Fruit fly (Drosophila melanogaster) whole organism, wandering third instar larva: ENCODE data around the gene Z600.

Experiments used
- Abd-B ChIP-seq: fragments of >200 bp; optimal IDR thresholded peaks from 2 replicates; lab custom pipeline; 2017; ENCODE audit warnings: missing biosample characterization, missing genetic modification characterization
- Hnf4 ChIP-seq: fragments of 200-800 bp; sonication (Bioruptor generic); optimal IDR thresholded peaks from 2 replicates; lab custom pipeline; 2016; ENCODE audit warnings: missing biosample characterization, mild to moderate bottlenecking, missing genetic modification characterization
- lola ChIP-seq: fragments of >200 bp; optimal IDR thresholded peaks from 2 replicates; lab custom pipeline; 2017; ENCODE audit warnings: missing biosample characterization, missing genetic modification characterization
- psq ChIP-seq: fragments of 200-800 bp; sonication (Bioruptor generic); optimal IDR thresholded peaks from 3 replicates; lab custom pipeline; 2017; ENCODE audit warnings: missing biosample characterization, mild to moderate bottlenecking, missing genetic modification characterization, moderate library complexity

DNA sequence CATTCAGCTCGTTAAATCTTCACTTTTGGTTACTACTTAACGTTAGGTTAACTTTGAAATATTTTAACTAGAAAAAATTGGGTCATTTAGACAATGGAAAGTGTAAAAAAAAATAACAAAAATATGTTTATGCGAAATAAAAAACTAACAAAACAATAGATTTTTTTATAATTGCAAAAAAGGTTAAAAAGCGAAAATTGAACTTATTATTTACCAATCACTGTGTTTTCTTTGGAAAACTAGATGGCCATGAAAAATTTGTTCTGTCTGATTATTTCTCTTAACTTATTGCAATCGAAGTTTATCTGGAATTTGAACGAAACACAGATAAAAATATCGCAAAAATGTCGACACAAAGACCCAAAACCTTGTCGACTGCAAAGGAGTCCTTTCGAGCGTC lies 11.0 kb upstream of the Z600 start, which contains the start of gene CG7276:
- TF ChIP-seq psq (GFP tag; lab: Kevin White, UChicago), result no peak
- TF ChIP-seq Abd-B (GFP tag; lab: Kevin White, UChicago), result no peak
- no peak for TF ChIP-seq Hnf4 (GFP tag; lab: Kevin White, UChicago)
- TF ChIP-seq lola (GFP tag; lab: Kevin White, UChicago), result no peak
